Worm (Caenorhabditis elegans): ENCODE results near the gene R01B10.3.

ce11 chrV:6015546-6016089 lies 29.3 kb downstream of the R01B10.3 start:
- TF ChIP-seq sea-1 (GFP tag; conservative IDR thresholded peaks at IDR 0.05) = no peak
- no peak for TF ChIP-seq tbx-37 (GFP tag; conservative IDR thresholded peaks at IDR 0.05)
- no peak for TF ChIP-seq ama-1 (optimal IDR thresholded peaks at IDR 0.05)
- TF ChIP-seq tra-4 (tag; optimal IDR thresholded peaks at IDR 0.05) = no peak
- TF ChIP-seq ceh-13 (GFP tag; optimal IDR thresholded peaks at IDR 0.05) = no peak
- TF ChIP-seq pes-1 (GFP tag; IDR thresholded peaks at IDR 0.05) = no peak
- no peak for TF ChIP-seq hmg-4 (GFP tag; optimal IDR thresholded peaks at IDR 0.05)
- no peak for TF ChIP-seq B0310.2 (tag; optimal IDR thresholded peaks at IDR 0.05)
- no peak for TF ChIP-seq flt-1 (GFP tag; IDR thresholded peaks at IDR 0.05)
- no peak for TF ChIP-seq ets-7 (tag; optimal IDR thresholded peaks at IDR 0.05)
- TF ChIP-seq F13C5.2 (tag; optimal IDR thresholded peaks at IDR 0.05) = no peak
- no peak for TF ChIP-seq aly-1 (tag; optimal IDR thresholded peaks at IDR 0.05)
- TF ChIP-seq hmbx-1 (tag; optimal IDR thresholded peaks at IDR 0.05) = no peak
- no peak for TF ChIP-seq hnd-1 (tag; optimal IDR thresholded peaks at IDR 0.05)
